Fruit fly (Drosophila melanogaster) Kc167 (cell line): ENCODE results near the gene Osi7.

Experiments
- Myc ChIP-seq: fragments of >200 bp; optimal IDR thresholded peaks from 2 replicates; lab custom pipeline; 2017; ENCODE audit warnings: missing external identifiers
- psq ChIP-seq: fragments of >200 bp; optimal IDR thresholded peaks from 2 replicates; lab custom pipeline; 2017; ENCODE audit warnings: missing external identifiers

- no peak for TF ChIP-seq Myc (lab: Kevin White, UChicago)
- TF ChIP-seq psq (lab: Kevin White, UChicago), result no peak
Measured at dm6 chr3R:6254875-6255274, 6.1 kb downstream of the Osi7 start, which contains the start of gene Osi8.
